Fruit fly (Drosophila melanogaster) whole organism, embryonic: ENCODE data around the gene Kal1.

Source experiments
- Asciz ChIP-seq: fragments of 200-800 bp; sonication (Bioruptor generic); optimal IDR thresholded peaks from 2 replicates; lab custom pipeline; 2017; ENCODE audit warnings: missing biosample characterization, mild to moderate bottlenecking, missing genetic modification characterization, missing genetic modification reagents
- Atf3 ChIP-seq: fragments of 200-800 bp; sonication (Bioruptor generic); optimal IDR thresholded peaks from 3 replicates; lab custom pipeline; 2016; ENCODE audit warnings: missing biosample characterization, missing genetic modification characterization
- Atf6 ChIP-seq: fragments of 200-800 bp; sonication (Bioruptor generic); IDR thresholded peaks from 2 replicates; pipeline ENCODE4 v1.3.6; 2022; ENCODE audit warnings: missing biosample characterization, missing genetic modification characterization
- CG12659 ChIP-seq: fragments of 200-800 bp; sonication (Bioruptor generic); optimal IDR thresholded peaks from 3 replicates; lab custom pipeline; 2017; ENCODE audit warnings: mild to moderate bottlenecking, missing biosample characterization, missing genetic modification reagents, missing genetic modification characterization
- CG13424 ChIP-seq: fragments of 200-800 bp; sonication (Bioruptor generic); optimal IDR thresholded peaks from 2 replicates; lab custom pipeline; 2019; ENCODE audit warnings: missing biosample characterization, mild to moderate bottlenecking, missing genetic modification characterization, moderate library complexity
- CG13775 ChIP-seq: fragments of 200-800 bp; sonication (Bioruptor generic); optimal IDR thresholded peaks from 3 replicates; lab custom pipeline; 2017; ENCODE audit warnings: missing biosample characterization, mild to moderate bottlenecking, missing genetic modification characterization
- CG14441 ChIP-seq: fragments of 200-800 bp; sonication (Bioruptor generic); IDR thresholded peaks from 2 replicates; pipeline ENCODE4 v1.3.6; 2022; ENCODE audit warnings: missing biosample characterization, missing genetic modification characterization
- CG15269 ChIP-seq: fragments of 200-800 bp; sonication (Bioruptor generic); optimal IDR thresholded peaks from 2 replicates; lab custom pipeline; 2018; ENCODE audit warnings: missing biosample characterization, mild to moderate bottlenecking, missing genetic modification characterization, moderate library complexity
- CG17385 ChIP-seq: fragments of 200-800 bp; sonication (Bioruptor generic); optimal IDR thresholded peaks from 3 replicates; lab custom pipeline; 2018; ENCODE audit warnings: missing biosample characterization, mild to moderate bottlenecking, missing genetic modification characterization
- CG18262 ChIP-seq: fragments of 200-800 bp; optimal IDR thresholded peaks from 3 replicates; lab custom pipeline; 2019; ENCODE audit warnings: missing biosample characterization, mild to moderate bottlenecking, missing genetic modification characterization, moderate library complexity
- CG18599 ChIP-seq: fragments of 200-800 bp; sonication (Bioruptor generic); optimal IDR thresholded peaks from 3 replicates; lab custom pipeline; 2017; ENCODE audit warnings: missing biosample characterization, missing genetic modification characterization, mild to moderate bottlenecking, moderate library complexity, missing genetic modification reagents
- CG31441 ChIP-seq: fragments of 200-800 bp; sonication (Bioruptor generic); IDR thresholded peaks from 2 replicates; pipeline ENCODE4 v1.3.6; 2022; ENCODE audit warnings: missing biosample characterization, missing genetic modification characterization
- CG3281 ChIP-seq: fragments of 200-800 bp; sonication (Bioruptor generic); optimal IDR thresholded peaks from 3 replicates; lab custom pipeline; 2017; ENCODE audit warnings: missing biosample characterization, mild to moderate bottlenecking, missing genetic modification characterization
- CG3847 ChIP-seq: fragments of 200-800 bp; sonication (Bioruptor generic); IDR thresholded peaks from 2 replicates; pipeline ENCODE4 v1.3.6; 2022; ENCODE audit warnings: missing biosample characterization, missing genetic modification characterization
- CG7556 ChIP-seq: fragments of 200-800 bp; sonication (Bioruptor generic); optimal IDR thresholded peaks from 2 replicates; lab custom pipeline; 2017; ENCODE audit warnings: missing biosample characterization, mild to moderate bottlenecking, missing genetic modification characterization
- CG7745 ChIP-seq: fragments of 200-800 bp; sonication (Bioruptor generic); optimal IDR thresholded peaks from 2 replicates; lab custom pipeline; 2018; ENCODE audit warnings: missing biosample characterization, mild to moderate bottlenecking, missing genetic modification characterization, moderate library complexity
- CG7839 ChIP-seq: fragments of 200-800 bp; sonication (Bioruptor generic); optimal IDR thresholded peaks from 3 replicates; lab custom pipeline; 2018; ENCODE audit warnings: missing biosample characterization, mild to moderate bottlenecking, missing genetic modification characterization, moderate library complexity
- CG9727 ChIP-seq: fragments of 200-800 bp; sonication (Bioruptor generic); optimal IDR thresholded peaks from 3 replicates; lab custom pipeline; 2017; ENCODE audit warnings: missing biosample characterization, mild to moderate bottlenecking, missing genetic modification characterization
- Deaf1 ChIP-seq: fragments of 200-800 bp; optimal IDR thresholded peaks from 3 replicates; lab custom pipeline; 2019; ENCODE audit warnings: missing biosample characterization, mild to moderate bottlenecking, missing genetic modification characterization, moderate library complexity
- Dref ChIP-seq: fragments of 200-800 bp; sonication (Bioruptor generic); IDR thresholded peaks from 2 replicates; pipeline ENCODE4 v1.3.6; 2022; ENCODE audit warnings: missing biosample characterization, missing genetic modification characterization
- HLH54F ChIP-seq: fragments of 200-800 bp; sonication (Bioruptor generic); optimal IDR thresholded peaks from 3 replicates; lab custom pipeline; 2016; ENCODE audit warnings: missing biosample characterization, missing genetic modification characterization
- Hand ChIP-seq: fragments of 200-800 bp; sonication (Bioruptor generic); optimal IDR thresholded peaks from 2 replicates; lab custom pipeline; 2017; ENCODE audit warnings: mild to moderate bottlenecking, missing biosample characterization, missing genetic modification reagents, missing genetic modification characterization
- Hmr ChIP-seq: fragments of 200-800 bp; sonication (Bioruptor generic); optimal IDR thresholded peaks from 3 replicates; lab custom pipeline; 2017; ENCODE audit warnings: mild to moderate bottlenecking, missing biosample characterization, missing genetic modification reagents, missing genetic modification characterization
- Hr51 ChIP-seq, 2 experiments: fragments of 200-800 bp; sonication (Bioruptor generic); optimal IDR thresholded peaks; 2 replicates in 1 of 2; 3 replicates in 1 of 2; lab custom pipeline; 2016 to 2018; ENCODE audit warnings: missing biosample characterization in 2 of 2, missing genetic modification characterization in 2 of 2, mild to moderate bottlenecking in 1 of 2, moderate library complexity in 1 of 2
- Oli ChIP-seq: fragments of 200-800 bp; sonication (Bioruptor generic); optimal IDR thresholded peaks from 2 replicates; lab custom pipeline; 2018; ENCODE audit warnings: missing biosample characterization, mild to moderate bottlenecking, missing genetic modification characterization, moderate library complexity
- Rfx ChIP-seq: fragments of 200-800 bp; sonication (Bioruptor generic); IDR thresholded peaks from 2 replicates; pipeline ENCODE4 v1.3.6; 2022; ENCODE audit warnings: missing biosample characterization, missing genetic modification characterization
- Rx ChIP-seq: fragments of 200-800 bp; sonication (Bioruptor generic); IDR thresholded peaks from 2 replicates; pipeline ENCODE4 v1.3.6; 2022; ENCODE audit warnings: missing biosample characterization, missing genetic modification characterization
- Sox102F ChIP-seq: fragments of 200-800 bp; sonication (Bioruptor generic); optimal IDR thresholded peaks from 2 replicates; lab custom pipeline; 2018; ENCODE audit warnings: missing biosample characterization, mild to moderate bottlenecking, missing genetic modification characterization, moderate library complexity
- Trl ChIP-seq, 3 experiments: fragments of >200 bp in 2 of 3; fragments of 200-800 bp in 1 of 3; sonication (Bioruptor generic) in 1 of 3; optimal IDR thresholded peaks; 2 replicates in 1 of 3; 3 replicates in 2 of 3; lab custom pipeline; 2016 to 2017; ENCODE audit warnings: missing biosample characterization in 1 of 3, missing genetic modification characterization in 1 of 3
- ato ChIP-seq: fragments of 200-800 bp; sonication (Bioruptor generic); IDR thresholded peaks from 2 replicates; pipeline ENCODE4 v1.3.6; 2022; ENCODE audit warnings: missing biosample characterization, missing genetic modification characterization; ENCODE audit not compliant: partially characterized antibody
- cas ChIP-seq: fragments of 200-800 bp; sonication (Bioruptor generic); IDR thresholded peaks from 2 replicates; pipeline ENCODE4 v1.3.6; 2022; ENCODE audit warnings: missing biosample characterization, missing genetic modification characterization
- dysf ChIP-seq: fragments of 200-800 bp; sonication (Bioruptor generic); IDR thresholded peaks from 3 replicates; pipeline ENCODE4 v1.3.6; 2022; ENCODE audit warnings: missing biosample characterization, missing genetic modification characterization
- esg ChIP-seq: fragments of 200-800 bp; sonication (Bioruptor generic); conservative IDR thresholded peaks from 2 replicates; pipeline ENCODE4 v1.3.6; 2022; ENCODE audit warnings: missing biosample characterization, missing genetic modification characterization
- fd3F ChIP-seq: fragments of 200-800 bp; sonication (Bioruptor generic); optimal IDR thresholded peaks from 2 replicates; lab custom pipeline; 2018; ENCODE audit warnings: missing biosample characterization, mild to moderate bottlenecking, missing genetic modification characterization, moderate library complexity
- grau ChIP-seq: fragments of 200-800 bp; optimal IDR thresholded peaks from 3 replicates; lab custom pipeline; 2019; ENCODE audit warnings: missing biosample characterization, mild to moderate bottlenecking, missing genetic modification characterization, moderate library complexity
- gt ChIP-seq: fragments of 200-800 bp; sonication (Bioruptor generic); IDR thresholded peaks from 2 replicates; pipeline ENCODE4 v1.3.6; 2022; ENCODE audit warnings: missing biosample characterization, missing genetic modification characterization
- lab ChIP-seq: fragments of 200-800 bp; sonication (Bioruptor generic); optimal IDR thresholded peaks from 3 replicates; lab custom pipeline; 2017; ENCODE audit warnings: missing biosample characterization, missing genetic modification characterization, mild to moderate bottlenecking, moderate library complexity, missing genetic modification reagents
- lilli ChIP-seq: fragments of 200-800 bp; sonication (Bioruptor generic); optimal IDR thresholded peaks from 3 replicates; lab custom pipeline; 2016; ENCODE audit warnings: missing biosample characterization, missing genetic modification characterization
- nmo ChIP-seq: fragments of 200-800 bp; sonication (Bioruptor generic); optimal IDR thresholded peaks from 2 replicates; lab custom pipeline; 2018; ENCODE audit warnings: missing biosample characterization, mild to moderate bottlenecking, missing genetic modification characterization, moderate library complexity
- nom ChIP-seq: fragments of 200-800 bp; sonication (Bioruptor generic); optimal IDR thresholded peaks from 2 replicates; lab custom pipeline; 2017; ENCODE audit warnings: missing biosample characterization, missing genetic modification characterization, mild to moderate bottlenecking, moderate library complexity, missing genetic modification reagents
- odd ChIP-seq: fragments of 200-800 bp; sonication (Bioruptor generic); optimal IDR thresholded peaks from 2 replicates; lab custom pipeline; 2017; ENCODE audit warnings: missing biosample characterization, mild to moderate bottlenecking, missing genetic modification characterization
- row ChIP-seq: fragments of 200-800 bp; sonication (Bioruptor generic); IDR thresholded peaks from 3 replicates; pipeline ENCODE4 v1.3.6; 2022; ENCODE audit warnings: missing biosample characterization, missing genetic modification characterization
- sc ChIP-seq, 3 experiments: fragments of >200 bp in 2 of 3; fragments of 200-800 bp in 1 of 3; sonication (Bioruptor generic) in 1 of 3; optimal IDR thresholded peaks; 2 replicates in 2 of 3; 3 replicates in 1 of 3; lab custom pipeline; 2017; ENCODE audit warnings: mild to moderate bottlenecking in 1 of 3, missing biosample characterization in 1 of 3, missing genetic modification characterization in 1 of 3, missing genetic modification reagents in 1 of 3
- tap ChIP-seq: fragments of 200-800 bp; optimal IDR thresholded peaks from 3 replicates; lab custom pipeline; 2019; ENCODE audit warnings: missing biosample characterization, mild to moderate bottlenecking, missing genetic modification characterization, moderate library complexity
- tgo ChIP-seq: fragments of 200-800 bp; sonication (Bioruptor generic); IDR thresholded peaks from 3 replicates; pipeline ENCODE4 v1.3.6; 2022; ENCODE audit warnings: missing biosample characterization, missing genetic modification characterization
- unpg ChIP-seq: fragments of 200-800 bp; sonication (Bioruptor generic); optimal IDR thresholded peaks from 3 replicates; lab custom pipeline; 2018; ENCODE audit warnings: missing biosample characterization, mild to moderate bottlenecking, missing genetic modification characterization, moderate library complexity

Kal1 gene

DNA sequence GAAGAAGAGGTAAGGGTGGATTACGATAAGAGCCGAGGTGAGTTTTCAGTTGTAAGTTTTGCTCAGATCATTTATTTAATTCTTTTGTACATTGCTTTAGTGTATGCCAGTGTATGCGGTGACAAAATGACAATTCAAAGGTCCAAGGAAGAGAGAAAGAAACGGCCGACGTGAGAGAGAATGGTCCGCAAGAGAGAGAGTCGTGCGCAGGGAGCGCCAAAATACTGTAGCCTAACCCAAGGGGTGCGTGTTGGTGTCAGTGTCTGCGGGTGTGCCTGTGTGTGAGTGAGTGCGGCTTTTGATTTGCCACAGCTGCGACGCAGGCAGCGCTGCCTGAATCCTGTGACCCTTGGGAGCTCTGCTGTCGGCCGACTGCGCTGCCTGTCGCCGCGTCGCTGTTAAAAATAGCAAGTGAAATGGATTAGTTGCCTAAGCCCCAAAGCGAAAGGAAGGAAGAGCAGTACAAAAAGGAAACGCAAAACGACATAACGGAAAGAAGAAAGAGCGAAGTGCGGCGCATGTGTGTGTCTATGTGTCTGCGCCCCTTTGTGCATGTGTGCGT lies 48.5 kb upstream of the Kal1 start (continued):
- TF ChIP-seq Hr51 (GFP tag; optimal IDR thresholded peaks at IDR 0.05; lab: Kevin White, UChicago) (peak in 1 of 2 experiments; percentile 54), tap (no peak), Trl (optimal IDR thresholded peaks at IDR 0.05; lab: Kevin White, UChicago) (peak; percentile 63 to 76), Trl (GFP tag; optimal IDR thresholded peaks at IDR 0.05; lab: Kevin White, UChicago) (no peak), Atf6 (no peak), sc (optimal IDR thresholded peaks at IDR 0.05; lab: Kevin White, UChicago) (no peak), sc (GFP tag; optimal IDR thresholded peaks at IDR 0.05; lab: Kevin White, UChicago) (no peak)

DNA sequence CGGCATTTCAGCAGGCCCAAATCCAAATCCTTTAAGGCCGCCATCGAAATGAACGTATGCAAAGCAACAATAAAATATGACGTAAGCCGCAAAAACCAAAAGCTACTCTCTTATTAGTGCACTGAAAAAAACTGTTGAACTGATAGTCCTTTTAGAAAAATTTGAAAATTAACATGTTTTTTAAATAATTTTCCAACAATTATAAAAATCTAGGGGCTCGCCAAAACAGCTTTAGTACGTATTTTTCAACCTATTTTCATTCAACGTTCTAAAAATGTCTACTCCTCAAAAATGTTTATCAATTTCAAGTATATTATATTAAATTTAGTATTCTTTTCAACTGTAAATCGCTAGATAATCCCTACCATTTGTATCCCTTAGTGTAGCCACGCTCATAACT lies 47.8 kb upstream of the Kal1 start:
- TF ChIP-seq tgo = no peak
- peak; percentile 26; the same call in 2 of the 3 replicates for TF ChIP-seq row
- no peak for TF ChIP-seq Deaf1 (tag; lab: Kevin White, UChicago)
- peak; percentile 39 for TF ChIP-seq odd (GFP tag; lab: Kevin White, UChicago)
- TF ChIP-seq ato (GFP tag; lab: Robert Waterston, UW) = no peak
- TF ChIP-seq Atf3 (GFP tag; lab: Kevin White, UChicago) = no peak
- no peak for TF ChIP-seq Rx (GFP tag; lab: Robert Waterston, UW)
- TF ChIP-seq CG15269 (tag; lab: Kevin White, UChicago) = peak; percentile 62
- TF ChIP-seq CG7745 (tag; lab: Kevin White, UChicago) = no peak
- TF ChIP-seq CG7839 (tag; lab: Kevin White, UChicago) = peak; percentile 43
- TF ChIP-seq lilli = peak; percentile 11
- TF ChIP-seq Rfx (GFP tag; lab: Robert Waterston, UW) = peak; percentile 33; the same call in 1 of the 2 replicates
- TF ChIP-seq CG7556 = peak; percentile 61
- TF ChIP-seq grau (tag; lab: Kevin White, UChicago) = peak; percentile 63
- TF ChIP-seq CG13424 (tag; lab: Kevin White, UChicago) = peak; percentile 43
- TF ChIP-seq Hr51 (GFP tag; optimal IDR thresholded peaks at IDR 0.05; lab: Kevin White, UChicago) = peak in 1 of 2 experiments; percentile 52
- peak; percentile 8 for TF ChIP-seq Asciz (GFP tag; lab: Kevin White, UChicago)
- TF ChIP-seq dysf (GFP tag; lab: Robert Waterston, UW) = peak; percentile 45; the same call in 1 of the 3 replicates
- peak; percentile 26 for TF ChIP-seq CG18599 (GFP tag; lab: Kevin White, UChicago)
- peak; percentile 14 for TF ChIP-seq unpg (GFP tag; lab: Kevin White, UChicago)
- peak; percentile 6 for TF ChIP-seq nmo (GFP tag; lab: Kevin White, UChicago)
- peak; percentile 32; the same call in 1 of the 2 replicates for TF ChIP-seq CG31441 (GFP tag; lab: Robert Waterston, UW)
- TF ChIP-seq CG3281 (GFP tag; lab: Kevin White, UChicago) = peak; percentile 14
- no peak for TF ChIP-seq CG14441 (GFP tag; lab: Robert Waterston, UW)
- TF ChIP-seq gt (GFP tag; lab: Robert Waterston, UW) = no peak
- TF ChIP-seq CG9727 = peak; percentile 22
- peak; percentile 16 for TF ChIP-seq lab (GFP tag; lab: Kevin White, UChicago)
- TF ChIP-seq fd3F = peak; percentile 40
- TF ChIP-seq Dref (GFP tag; lab: Robert Waterston, UW) = no peak
- peak; percentile 18 for TF ChIP-seq CG17385
- no peak for TF ChIP-seq esg
- peak; percentile 20; the same call in 1 of the 2 replicates for TF ChIP-seq CG3847
- TF ChIP-seq CG12659 = peak; percentile 31
- TF ChIP-seq cas (GFP tag; lab: Robert Waterston, UW) = no peak
- TF ChIP-seq Sox102F (GFP tag; lab: Kevin White, UChicago) = peak; percentile 35
- peak; percentile 38 for TF ChIP-seq Hand (GFP tag; lab: Kevin White, UChicago)
- no peak for TF ChIP-seq nom
- peak; percentile 9 for TF ChIP-seq CG13775 (GFP tag; lab: Kevin White, UChicago)
- peak; percentile 40 for TF ChIP-seq Hmr (GFP tag; lab: Kevin White, UChicago)
- TF ChIP-seq CG18262 = peak; percentile 1
- peak; percentile 38 for TF ChIP-seq Oli (tag; lab: Kevin White, UChicago)
- TF ChIP-seq HLH54F (GFP tag; lab: Kevin White, UChicago) = no peak
